Worm (Caenorhabditis elegans) whole organism, young adult: ENCODE results near the gene sre-5.
A peak's percentile ranks its signal among the peaks of the same experiment; 100 is the strongest.

Source experiments
- B0035.1 ChIP-seq: sonication (generic microtip); optimal IDR thresholded peaks from 2 replicates; lab custom pipeline; 2016; ENCODE audit warnings: missing genetic modification characterization, mild to moderate bottlenecking, missing compliant biosample characterization, missing genotype, missing genetic modification reagents
- B0336.3 ChIP-seq: fragments of 200-800 bp; sonication (Bioruptor generic); IDR thresholded peaks from 2 replicates; pipeline ENCODE4 v1.3.6; 2022; ENCODE audit warnings: missing genetic modification characterization, missing compliant biosample characterization
- F22D6.2 ChIP-seq: sonication (generic microtip); optimal IDR thresholded peaks from 2 replicates; lab custom pipeline; 2016; ENCODE audit warnings: mild to moderate bottlenecking, missing genetic modification characterization, missing compliant biosample characterization
- F33H1.4 ChIP-seq: fragments of 200-800 bp; sonication (Bioruptor generic); IDR thresholded peaks from 2 replicates; pipeline ENCODE4 v1.3.6; 2022; ENCODE audit warnings: missing genetic modification reagents, missing genetic modification characterization, missing compliant biosample characterization
- F49E8.2 ChIP-seq: sonication (generic microtip); optimal IDR thresholded peaks from 3 replicates; lab custom pipeline; 2017; ENCODE audit warnings: missing genetic modification characterization, mild to moderate bottlenecking, missing compliant biosample characterization, antibody characterized with exemption, moderate library complexity; ENCODE audit not compliant: insufficient read depth
- F52B5.7 ChIP-seq: sonication (generic microtip); optimal IDR thresholded peaks from 2 replicates; lab custom pipeline; 2016; ENCODE audit warnings: mild to moderate bottlenecking, missing genetic modification characterization, missing compliant biosample characterization
- F55B11.4 ChIP-seq: sonication (generic microtip); optimal IDR thresholded peaks from 2 replicates; lab custom pipeline; 2016; ENCODE audit warnings: missing compliant biosample characterization, missing genetic modification characterization, borderline replicate concordance; ENCODE audit not compliant: insufficient read depth
- F57A8.1 ChIP-seq: fragments of 200-800 bp; sonication (Bioruptor generic); optimal IDR thresholded peaks from 2 replicates; lab custom pipeline; 2018; ENCODE audit warnings: mild to moderate bottlenecking, missing genetic modification characterization, moderate library complexity, missing compliant biosample characterization
- F57C9.4 ChIP-seq: sonication (generic microtip); optimal IDR thresholded peaks from 2 replicates; lab custom pipeline; 2017; ENCODE audit warnings: mild to moderate bottlenecking, missing genetic modification characterization, missing compliant biosample characterization
- Y67H2A.10 ChIP-seq: fragments of 200-800 bp; sonication (Bioruptor generic); conservative IDR thresholded peaks from 2 replicates; pipeline ENCODE4 v1.3.6; 2022; ENCODE audit warnings: missing genetic modification reagents, missing genetic modification characterization, missing compliant biosample characterization
- ZK185.1 ChIP-seq: sonication (generic microtip); optimal IDR thresholded peaks from 2 replicates; lab custom pipeline; 2016; ENCODE audit warnings: mild to moderate bottlenecking, missing genetic modification characterization, missing compliant biosample characterization; ENCODE audit not compliant: poor library complexity, severe bottlenecking
- akir-1 ChIP-seq: fragments of 200-800 bp; sonication (Bioruptor generic); optimal IDR thresholded peaks from 2 replicates; lab custom pipeline; 2018; ENCODE audit warnings: mild to moderate bottlenecking, missing genetic modification characterization, moderate library complexity, missing compliant biosample characterization
- aptf-3 ChIP-seq: fragments of 200-800 bp; sonication (Bioruptor generic); IDR thresholded peaks from 2 replicates; pipeline ENCODE4 v1.3.6; 2022; ENCODE audit warnings: missing genetic modification characterization, missing compliant biosample characterization
- atf-7 ChIP-seq: sonication (generic microtip); optimal IDR thresholded peaks from 2 replicates; lab custom pipeline; 2017; ENCODE audit warnings: mild to moderate bottlenecking, missing genetic modification characterization, missing compliant biosample characterization
- cebp-1 ChIP-seq, 2 experiments: fragments of 200-800 bp in 1 of 2; sonication (Bioruptor generic) in 1 of 2; sonication (generic microtip) in 1 of 2; IDR thresholded peaks in 1 of 2; optimal IDR thresholded peaks in 1 of 2; 2 replicates each; pipeline versions ENCODE4 v1.3.6 to Lab custom; 2017 to 2022; ENCODE audit warnings: missing compliant biosample characterization in 2 of 2, missing genetic modification characterization in 2 of 2, mild to moderate bottlenecking in 1 of 2, missing genetic modification reagents in 1 of 2, moderate library complexity in 1 of 2
- ceh-100 ChIP-seq: fragments of 200-800 bp; sonication (Bioruptor generic); IDR thresholded peaks from 2 replicates; pipeline ENCODE4 v1.3.6; 2022; ENCODE audit warnings: missing genetic modification reagents, missing genetic modification characterization, missing compliant biosample characterization
- ceh-27 ChIP-seq: fragments of 200-800 bp; sonication (Bioruptor generic); optimal IDR thresholded peaks from 2 replicates; lab custom pipeline; 2018; ENCODE audit warnings: mild to moderate bottlenecking, missing genetic modification characterization, moderate library complexity, missing compliant biosample characterization
- ceh-40 ChIP-seq: fragments of 200-800 bp; sonication (Bioruptor generic); IDR thresholded peaks from 2 replicates; pipeline ENCODE4 v1.3.6; 2022; ENCODE audit warnings: missing genetic modification characterization, missing compliant biosample characterization
- ceh-79 ChIP-seq: sonication (generic microtip); optimal IDR thresholded peaks from 2 replicates; lab custom pipeline; 2017; ENCODE audit warnings: mild to moderate bottlenecking, missing genetic modification characterization, missing compliant biosample characterization
- dpff-1 ChIP-seq: sonication (generic microtip); optimal IDR thresholded peaks from 2 replicates; lab custom pipeline; 2017; ENCODE audit warnings: mild to moderate bottlenecking, missing genetic modification characterization, missing compliant biosample characterization
- egl-44 ChIP-seq: fragments of 200-800 bp; sonication (Bioruptor generic); IDR thresholded peaks from 2 replicates; pipeline ENCODE4 v1.3.6; 2022; ENCODE audit warnings: missing genetic modification reagents, missing genetic modification characterization, missing compliant biosample characterization
- egrh-3 ChIP-seq: fragments of 200-800 bp; sonication (Bioruptor generic); IDR thresholded peaks from 2 replicates; pipeline ENCODE4 v1.3.6; 2022; ENCODE audit warnings: missing genetic modification reagents, missing genetic modification characterization, missing compliant biosample characterization
- gei-17 ChIP-seq: fragments of 200-800 bp; sonication (Bioruptor generic); optimal IDR thresholded peaks from 2 replicates; lab custom pipeline; 2018; ENCODE audit warnings: mild to moderate bottlenecking, missing genetic modification characterization, missing compliant biosample characterization
- him-1 ChIP-seq: sonication (generic microtip); optimal IDR thresholded peaks from 2 replicates; lab custom pipeline; 2016; ENCODE audit warnings: missing genotype, missing genetic modification reagents, missing genetic modification characterization, missing compliant biosample characterization
- hlh-26 ChIP-seq: fragments of 200-800 bp; sonication (Bioruptor generic); conservative IDR thresholded peaks from 2 replicates; pipeline ENCODE4 v1.3.6; 2022; ENCODE audit warnings: missing genetic modification reagents, missing genetic modification characterization, missing compliant biosample characterization
- hsf-1 ChIP-seq: fragments of 200-800 bp; sonication (Bioruptor generic); IDR thresholded peaks from 2 replicates; pipeline ENCODE4 v1.3.6; 2022; ENCODE audit warnings: missing genetic modification reagents, missing genetic modification characterization, missing compliant biosample characterization
- lin-54 ChIP-seq: fragments of 200-800 bp; sonication (Bioruptor generic); optimal IDR thresholded peaks from 2 replicates; lab custom pipeline; 2018; ENCODE audit warnings: mild to moderate bottlenecking, missing genetic modification characterization, missing compliant biosample characterization
- madf-10 ChIP-seq: sonication (generic microtip); optimal IDR thresholded peaks from 2 replicates; lab custom pipeline; 2016; ENCODE audit warnings: mild to moderate bottlenecking, missing genetic modification characterization, missing compliant biosample characterization
- madf-6 ChIP-seq: fragments of 200-800 bp; sonication (Bioruptor generic); IDR thresholded peaks from 2 replicates; pipeline ENCODE4 v1.3.6; 2022; ENCODE audit warnings: missing genetic modification reagents, missing genetic modification characterization, missing compliant biosample characterization
- madf-8 ChIP-seq: fragments of 200-800 bp; sonication (Bioruptor generic); conservative IDR thresholded peaks from 2 replicates; pipeline ENCODE4 v1.3.6; 2022; ENCODE audit warnings: missing genetic modification reagents, missing genetic modification characterization, missing compliant biosample characterization
- mcd-1 ChIP-seq: fragments of 200-800 bp; sonication (Bioruptor generic); IDR thresholded peaks from 2 replicates; pipeline ENCODE4 v1.3.6; 2022; ENCODE audit warnings: missing genetic modification reagents, missing genetic modification characterization, missing compliant biosample characterization
- mxl-1 ChIP-seq: sonication (generic microtip); optimal IDR thresholded peaks from 2 replicates; lab custom pipeline; 2016; ENCODE audit warnings: missing genetic modification characterization, missing compliant biosample characterization
- nhr-27 ChIP-seq: fragments of 200-800 bp; sonication (Bioruptor generic); optimal IDR thresholded peaks from 2 replicates; lab custom pipeline; 2018; ENCODE audit warnings: mild to moderate bottlenecking, missing genetic modification characterization, moderate library complexity, missing compliant biosample characterization
- nhr-90 ChIP-seq: sonication (generic microtip); optimal IDR thresholded peaks from 2 replicates; lab custom pipeline; 2016; ENCODE audit warnings: missing genotype, mild to moderate bottlenecking, missing genetic modification characterization, missing compliant biosample characterization
- rcor-1 ChIP-seq: fragments of 200-800 bp; sonication (Bioruptor generic); IDR thresholded peaks from 2 replicates; pipeline ENCODE4 v1.3.6; 2022; ENCODE audit warnings: missing genetic modification reagents, missing genetic modification characterization, missing compliant biosample characterization
- snpc-1.3 ChIP-seq: sonication (generic microtip); optimal IDR thresholded peaks from 2 replicates; lab custom pipeline; 2017; ENCODE audit warnings: missing genetic modification characterization, mild to moderate bottlenecking, missing compliant biosample characterization, antibody characterized with exemption, moderate library complexity, missing genotype, missing genetic modification reagents; ENCODE audit not compliant: insufficient read depth
- somi-1 ChIP-seq: fragments of 200-800 bp; sonication (Bioruptor generic); optimal IDR thresholded peaks from 2 replicates; lab custom pipeline; 2018; ENCODE audit warnings: mild to moderate bottlenecking, missing genetic modification characterization, missing compliant biosample characterization
- sptf-2 ChIP-seq: fragments of 200-800 bp; sonication (Bioruptor generic); optimal IDR thresholded peaks from 2 replicates; lab custom pipeline; 2018; ENCODE audit warnings: mild to moderate bottlenecking, missing genetic modification characterization, missing compliant biosample characterization
- tbp1 ChIP-seq: fragments of 200-800 bp; sonication (Bioruptor generic); optimal IDR thresholded peaks from 2 replicates; lab custom pipeline; 2018; ENCODE audit warnings: mild to moderate bottlenecking, missing genetic modification characterization, missing compliant biosample characterization
- tbx-9 ChIP-seq: sonication (generic microtip); optimal IDR thresholded peaks from 2 replicates; lab custom pipeline; 2016; ENCODE audit warnings: borderline replicate concordance, missing genetic modification characterization, inconsistent platforms, missing compliant biosample characterization
- tlf-1 ChIP-seq: fragments of 200-800 bp; sonication (Bioruptor generic); optimal IDR thresholded peaks from 2 replicates; lab custom pipeline; 2018; ENCODE audit warnings: mild to moderate bottlenecking, missing genetic modification characterization, missing compliant biosample characterization
- zim-3 ChIP-seq: sonication (generic microtip); optimal IDR thresholded peaks from 2 replicates; lab custom pipeline; 2017; ENCODE audit warnings: mild to moderate bottlenecking, missing genetic modification characterization, moderate library complexity, missing compliant biosample characterization
- ztf-25 ChIP-seq: fragments of 200-800 bp; sonication (Bioruptor generic); IDR thresholded peaks from 2 replicates; pipeline ENCODE4 v1.3.6; 2022; ENCODE audit warnings: missing genetic modification reagents, missing genetic modification characterization, missing compliant biosample characterization
- ztf-26 ChIP-seq: sonication (generic microtip); optimal IDR thresholded peaks from 2 replicates; lab custom pipeline; 2017; ENCODE audit warnings: missing genetic modification characterization, missing compliant biosample characterization
- ztf-6 ChIP-seq: fragments of 200-800 bp; sonication (Bioruptor generic); IDR thresholded peaks from 2 replicates; pipeline ENCODE4 v1.3.6; 2022; ENCODE audit warnings: missing genetic modification reagents, missing genetic modification characterization, missing compliant biosample characterization

sre-5 gene

ce11 chrIV:3611845-3612244 lies 46.8 kb downstream of the sre-5 start (continued):
- TF ChIP-seq mcd-1 (GFP tag; lab: Robert Waterston, UW) (peak; percentile 36; the same call in 1 of the 2 replicates), ceh-100 (GFP tag; lab: Robert Waterston, UW) (no peak), madf-10 (tag; lab: Kevin White, UChicago) (peak; percentile 42), tbp1 (GFP tag; lab: Kevin White, UChicago) (peak; percentile 50), tbx-9 (tag; lab: Kevin White, UChicago) (no peak), lin-54 (GFP tag; lab: Kevin White, UChicago) (peak; percentile 32), mxl-1 (no peak), cebp-1 (GFP tag; IDR thresholded peaks at IDR 0.05; lab: Robert Waterston, UW) (no peak), cebp-1 (tag; optimal IDR thresholded peaks at IDR 0.05; lab: Kevin White, UChicago) (peak; percentile 61), nhr-90 (peak; percentile 76)
- TF ChIP-seq, all 124 proteins: peak for 28

DNA sequence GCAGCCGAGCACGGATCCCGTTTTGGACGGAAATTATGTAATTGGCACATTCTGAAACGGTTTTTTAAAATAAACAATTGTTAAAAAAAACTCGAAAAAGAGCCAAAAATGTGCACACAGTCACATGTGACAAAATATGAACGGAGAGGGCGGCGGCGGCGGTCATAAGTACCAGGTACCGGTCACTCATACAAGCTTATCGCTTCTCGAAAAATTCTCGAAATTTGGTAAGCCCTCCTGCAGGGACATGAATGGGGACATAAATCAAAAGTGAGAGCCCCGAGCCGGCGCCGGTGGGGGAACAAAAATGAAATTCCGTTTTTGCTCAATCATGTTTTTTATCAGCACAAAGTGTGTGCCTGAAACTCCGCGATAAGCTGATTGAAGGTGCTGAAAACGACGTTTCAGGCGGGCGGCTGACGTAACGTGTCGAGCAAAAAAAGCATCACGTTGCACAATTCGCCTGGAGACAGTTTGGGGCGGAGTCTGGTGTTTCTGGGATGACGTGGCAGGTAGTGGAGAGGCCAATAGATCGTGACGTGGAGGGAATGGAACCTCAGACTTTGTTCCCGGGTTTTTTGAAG lies 48.1 kb downstream of the sre-5 start, which contains the start of gene ltah-1.2:
Gene ltah-1.2, minus strand, starts transcription at position 51 of the 584 bp plus-strand sequence.
- TF ChIP-seq ZK185.1 (tag; lab: Kevin White, UChicago): no peak
- no peak for TF ChIP-seq F52B5.7 (tag; lab: Kevin White, UChicago)
- TF ChIP-seq snpc-1.3: no peak
- TF ChIP-seq ceh-40 (GFP tag; lab: Robert Waterston, UW): no peak
- TF ChIP-seq akir-1 (GFP tag; lab: Kevin White, UChicago): no peak
- TF ChIP-seq nhr-27 (tag; lab: Kevin White, UChicago): no peak
- TF ChIP-seq dpff-1 (tag; lab: Kevin White, UChicago): no peak
- TF ChIP-seq Y67H2A.10: no peak
- no peak for TF ChIP-seq madf-6 (GFP tag; lab: Robert Waterston, UW)
- TF ChIP-seq egrh-3 (GFP tag; lab: Robert Waterston, UW): no peak
- peak; percentile 81 for TF ChIP-seq atf-7 (tag; lab: Kevin White, UChicago)
- no peak for TF ChIP-seq aptf-3 (GFP tag; lab: Robert Waterston, UW)
- peak; percentile 76 for TF ChIP-seq B0336.3 (GFP tag; lab: Robert Waterston, UW)
- TF ChIP-seq madf-8 (GFP tag; lab: Robert Waterston, UW): no peak
- no peak for TF ChIP-seq ceh-79 (tag; lab: Kevin White, UChicago)
- TF ChIP-seq F33H1.4 (GFP tag; lab: Robert Waterston, UW): no peak
- TF ChIP-seq him-1: no peak
- no peak for TF ChIP-seq sptf-2 (GFP tag; lab: Kevin White, UChicago)
- no peak for TF ChIP-seq somi-1 (GFP tag; lab: Kevin White, UChicago)
- no peak for TF ChIP-seq F55B11.4 (tag; lab: Kevin White, UChicago)
- no peak for TF ChIP-seq F57C9.4 (tag; lab: Kevin White, UChicago)
- no peak for TF ChIP-seq ceh-27 (GFP tag; lab: Kevin White, UChicago)
- TF ChIP-seq mxl-1: no peak
- peak; percentile 36 for TF ChIP-seq tlf-1 (GFP tag; lab: Kevin White, UChicago)
- no peak for TF ChIP-seq F49E8.2 (tag; lab: Kevin White, UChicago)
- TF ChIP-seq F57A8.1: no peak
- TF ChIP-seq egl-44: no peak
- no peak for TF ChIP-seq rcor-1 (GFP tag; lab: Robert Waterston, UW)
- TF ChIP-seq gei-17 (GFP tag; lab: Kevin White, UChicago): no peak
- TF ChIP-seq madf-10 (tag; lab: Kevin White, UChicago): peak; percentile 13
- TF ChIP-seq ztf-25 (GFP tag; lab: Robert Waterston, UW): no peak
- no peak for TF ChIP-seq hsf-1
- no peak for TF ChIP-seq ztf-6 (GFP tag; lab: Robert Waterston, UW)
- TF ChIP-seq tbp1 (GFP tag; lab: Kevin White, UChicago): peak; percentile 5
- peak; percentile 45; the same call in 1 of the 2 replicates for TF ChIP-seq mcd-1 (GFP tag; lab: Robert Waterston, UW)
- TF ChIP-seq zim-3 (tag; lab: Kevin White, UChicago): no peak
- TF ChIP-seq B0035.1: no peak
- no peak for TF ChIP-seq ztf-26 (tag; lab: Kevin White, UChicago)
- peak; percentile 9 for TF ChIP-seq lin-54 (GFP tag; lab: Kevin White, UChicago)
- TF ChIP-seq F22D6.2: no peak
- no peak for TF ChIP-seq hlh-26 (GFP tag; lab: Robert Waterston, UW)
